Fruit fly (Drosophila melanogaster): Measurements from ENCODE around the gene CG33965.
A peak's percentile ranks its signal among the peaks of the same experiment; 100 is the strongest.

Gene CG33965

DNA sequence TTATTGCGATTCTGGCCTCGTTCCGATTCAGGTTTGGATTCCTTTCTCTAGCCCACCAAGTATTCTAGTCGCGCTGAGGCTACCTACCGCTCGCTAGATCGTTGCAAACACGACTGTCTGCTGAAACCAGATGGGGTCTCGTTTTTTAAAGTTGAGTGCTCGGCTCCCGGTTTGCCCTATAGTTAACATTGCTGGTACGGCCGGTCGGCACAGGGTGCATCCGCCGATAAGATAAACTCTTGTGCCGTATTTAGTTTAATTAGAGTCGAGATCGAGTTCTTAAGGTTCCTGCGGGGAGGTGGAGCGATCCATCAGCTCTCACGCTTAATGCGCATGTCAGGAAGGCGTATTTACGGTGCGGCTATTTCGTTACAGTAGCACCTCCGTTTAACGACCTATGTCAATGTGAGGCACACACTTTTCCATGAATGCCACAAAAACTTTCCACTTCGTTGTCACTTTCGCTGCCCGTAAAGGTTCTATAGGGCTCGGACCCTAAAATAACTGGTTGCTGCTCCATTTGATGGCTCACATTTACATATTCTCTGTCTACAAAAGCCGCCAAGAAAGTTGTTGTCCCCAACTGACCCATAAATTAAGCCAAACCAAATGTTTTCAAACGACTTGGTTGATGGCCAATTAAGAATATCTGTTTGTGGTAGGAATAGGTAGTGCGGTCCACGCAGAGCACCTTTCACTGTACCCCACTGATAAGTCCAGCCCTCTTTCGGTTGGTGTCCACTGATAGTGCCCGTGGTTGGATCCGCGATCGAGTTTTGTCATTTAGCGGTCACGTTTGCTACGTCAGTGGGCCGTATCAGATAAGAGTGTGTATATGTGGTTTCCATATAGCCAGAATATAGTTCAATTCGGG is 27.8 kb upstream of the CG33965 start, which contains the start of gene CG9119 (continued):
- TF ChIP-seq sc (optimal IDR thresholded peaks at IDR 0.05) (no peak), sc (GFP tag; optimal IDR thresholded peaks at IDR 0.05) (peak; percentile 32), vvl (GFP tag; IDR thresholded peaks at IDR 0.05) (peak; percentile 77), CG9876 (GFP tag; optimal IDR thresholded peaks at IDR 0.05) (peak; percentile 57), C15 (GFP tag; IDR thresholded peaks at IDR 0.05) (no peak), Kr (GFP tag; optimal IDR thresholded peaks at IDR 0.05) (peak; percentile 25), h (optimal IDR thresholded peaks at IDR 0.05) (no peak), CG6854 (GFP tag; optimal IDR thresholded peaks at IDR 0.05) (no peak), mirr (GFP tag; optimal IDR thresholded peaks at IDR 0.05) (no peak), kni (GFP tag; optimal IDR thresholded peaks at IDR 0.05) (peak; percentile 49), org-1 (GFP tag; optimal IDR thresholded peaks at IDR 0.05) (peak; percentile 80), B-H2 (GFP tag; optimal IDR thresholded peaks at IDR 0.05) (peak; percentile 19), Dll (GFP tag; IDR thresholded peaks at IDR 0.05; ENCODE audit: partially characterized antibody) (no peak), luna (GFP tag; optimal IDR thresholded peaks at IDR 0.05) (no peak), CG9932 (GFP tag; IDR thresholded peaks at IDR 0.05) (peak; percentile 56; the same call in 1 of the 2 replicates), Doc3 (GFP tag; IDR thresholded peaks at IDR 0.05; ENCODE audit: partially characterized antibody) (no peak), Hmr (GFP tag; optimal IDR thresholded peaks at IDR 0.05) (peak; percentile 78), CG7271 (tag; optimal IDR thresholded peaks at IDR 0.05) (no peak), vnd (GFP tag; IDR thresholded peaks at IDR 0.05; ENCODE audit: partially characterized antibody) (no peak), crc (GFP tag; optimal IDR thresholded peaks at IDR 0.05) (peak; percentile 51), TFAM (GFP tag; optimal IDR thresholded peaks at IDR 0.05) (no peak), Abd-B (GFP tag; optimal IDR thresholded peaks at IDR 0.05) (peak; percentile 54), Ravus (GFP tag; IDR thresholded peaks at IDR 0.05) (0 out of 2 replicates have a peak, but pooled peaks have one; percentile 1), hth (optimal IDR thresholded peaks at IDR 0.05) (no peak), Gug (GFP tag; IDR thresholded peaks at IDR 0.05) (peak; percentile 63), mam (GFP tag; optimal IDR thresholded peaks at IDR 0.05) (peak; percentile 80), CG8944 (GFP tag; optimal IDR thresholded peaks at IDR 0.05) (peak; percentile 62), CG12104 (GFP tag; optimal IDR thresholded peaks at IDR 0.05) (peak; percentile 24), CG1647 (GFP tag; optimal IDR thresholded peaks at IDR 0.05) (no peak), CG30431 (GFP tag; optimal IDR thresholded peaks at IDR 0.05) (peak; percentile 49), Asciz (GFP tag; optimal IDR thresholded peaks at IDR 0.05) (peak; percentile 11), CG14965 (GFP tag; optimal IDR thresholded peaks at IDR 0.05; ENCODE audit: borderline replicate concordance) (no peak), CG1529 (GFP tag; optimal IDR thresholded peaks at IDR 0.05) (peak; percentile 18), ssp (GFP tag; IDR thresholded peaks at IDR 0.05) (peak; percentile 43), D19A (tag; optimal IDR thresholded peaks at IDR 0.05) (peak; percentile 56), CG9817 (tag; optimal IDR thresholded peaks at IDR 0.05) (peak; percentile 44), twi (tag; optimal IDR thresholded peaks at IDR 0.05) (peak; percentile 51), Sox100B (GFP tag; optimal IDR thresholded peaks at IDR 0.05) (peak; percentile 71), CG10366 (GFP tag; IDR thresholded peaks at IDR 0.05) (peak; percentile 44), ken (GFP tag; IDR thresholded peaks at IDR 0.05) (no peak), Stat92E (GFP tag; optimal IDR thresholded peaks at IDR 0.05) (no peak), CG8478 (optimal IDR thresholded peaks at IDR 0.05) (no peak), Eip74EF (GFP tag; optimal IDR thresholded peaks at IDR 0.05) (peak in 1 of 2 experiments; percentile 45), chinmo (GFP tag; IDR thresholded peaks at IDR 0.05; ENCODE audit: partially characterized antibody) (0 out of 4 replicates have a peak, but pooled peaks have one; percentile 33), Meics (GFP tag; optimal IDR thresholded peaks at IDR 0.05) (peak; percentile 75), eyg (GFP tag; optimal IDR thresholded peaks at IDR 0.05) (peak; percentile 2), Drgx (GFP tag; IDR thresholded peaks at IDR 0.05) (no peak), dysf (GFP tag; IDR thresholded peaks at IDR 0.05) (peak; percentile 70), Optix (GFP tag; IDR thresholded peaks at IDR 0.05) (peak; percentile 52; the same call in 1 of the 3 replicates)
